Worm (Caenorhabditis elegans): ENCODE results near the gene vrk-1.

DNA sequence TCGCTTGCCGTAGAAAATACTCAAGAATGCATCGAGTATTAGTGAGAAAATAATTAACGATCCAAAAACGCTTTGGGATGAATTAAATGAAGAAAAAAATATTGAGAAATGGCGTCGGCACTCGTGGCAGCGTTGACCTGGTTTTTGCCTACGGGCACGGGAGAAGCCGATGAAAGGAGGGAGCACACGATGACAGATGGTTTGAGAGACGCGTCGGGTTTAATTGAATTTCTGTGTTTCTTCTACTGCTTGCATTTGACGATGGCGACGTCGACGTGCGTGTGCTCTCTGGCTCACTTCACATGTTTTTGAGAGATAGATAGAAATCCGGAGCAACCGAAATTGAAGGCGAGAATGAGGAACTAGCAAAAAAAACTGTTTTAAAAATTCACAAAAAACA, 28.9 kb downstream of the vrk-1 start:
- no peak for TF ChIP-seq sma-3 (GFP tag; optimal IDR thresholded peaks at IDR 0.05)
- TF ChIP-seq mdl-1 (tag; optimal IDR thresholded peaks at IDR 0.05) = no peak
- TF ChIP-seq lin-39 (tag; optimal IDR thresholded peaks at IDR 0.05) = no peak
- no peak for TF ChIP-seq skn-1 (tag; optimal IDR thresholded peaks at IDR 0.05)
- TF ChIP-seq ama-1 (optimal IDR thresholded peaks at IDR 0.05) = no peak
- no peak for TF ChIP-seq fos-1 (tag; optimal IDR thresholded peaks at IDR 0.05)
- no peak for TF ChIP-seq aly-2 (tag; optimal IDR thresholded peaks at IDR 0.05)
- no peak for TF ChIP-seq unc-39 (tag; optimal IDR thresholded peaks at IDR 0.05)
- TF ChIP-seq blmp-1 (tag; optimal IDR thresholded peaks at IDR 0.05; ENCODE audit: insufficient read depth) = no peak
- no peak for TF ChIP-seq elt-3 (tag; optimal IDR thresholded peaks at IDR 0.05)
- no peak for TF ChIP-seq unc-55 (GFP tag; optimal IDR thresholded peaks at IDR 0.05)

All from whole organism, L2 larva.